Fruit fly (Drosophila melanogaster) whole organism, embryonic: ENCODE results near the gene galla-2.
A peak's percentile ranks its signal among the peaks of the same experiment; 100 is the strongest.

Experiments used
- ATbp ChIP-seq: fragments of 200-800 bp; sonication (Bioruptor generic); optimal IDR thresholded peaks from 2 replicates; lab custom pipeline; 2017; ENCODE audit warnings: missing biosample characterization, mild to moderate bottlenecking, missing genetic modification characterization, missing genetic modification reagents
- Ada2b ChIP-seq: fragments of 200-800 bp; sonication (Bioruptor generic); IDR thresholded peaks from 2 replicates; pipeline ENCODE4 v1.3.6; 2022; ENCODE audit warnings: missing biosample characterization, missing genetic modification characterization
- CG10147 ChIP-seq: fragments of 200-800 bp; sonication (Bioruptor generic); optimal IDR thresholded peaks from 2 replicates; lab custom pipeline; 2019; ENCODE audit warnings: missing biosample characterization, mild to moderate bottlenecking, missing genetic modification characterization, moderate library complexity
- CG10565 ChIP-seq: fragments of 200-800 bp; sonication (Bioruptor generic); optimal IDR thresholded peaks from 3 replicates; lab custom pipeline; 2016; ENCODE audit warnings: missing biosample characterization, mild to moderate bottlenecking, missing genetic modification characterization
- CG11398 ChIP-seq: fragments of 200-800 bp; sonication (Bioruptor generic); optimal IDR thresholded peaks from 2 replicates; lab custom pipeline; 2016; ENCODE audit warnings: missing biosample characterization, missing genetic modification characterization
- CG14710 ChIP-seq: fragments of 200-800 bp; sonication (Bioruptor generic); optimal IDR thresholded peaks from 3 replicates; lab custom pipeline; 2019; ENCODE audit warnings: missing biosample characterization, mild to moderate bottlenecking, missing genetic modification characterization, moderate library complexity
- CG15696 ChIP-seq: fragments of 200-800 bp; sonication (Bioruptor generic); optimal IDR thresholded peaks from 2 replicates; lab custom pipeline; 2019; ENCODE audit warnings: missing biosample characterization, mild to moderate bottlenecking, missing genetic modification characterization, moderate library complexity
- CG16779 ChIP-seq: fragments of 200-800 bp; sonication (Bioruptor generic); IDR thresholded peaks from 2 replicates; pipeline ENCODE4 v1.3.6; 2022; ENCODE audit warnings: missing biosample characterization, missing genetic modification characterization
- CG1792 ChIP-seq: fragments of 200-800 bp; sonication (Bioruptor generic); optimal IDR thresholded peaks from 2 replicates; lab custom pipeline; 2016; ENCODE audit warnings: missing biosample characterization, missing genetic modification characterization
- CG2129 ChIP-seq: fragments of 200-800 bp; sonication (Bioruptor generic); IDR thresholded peaks from 2 replicates; pipeline ENCODE4 v1.3.6; 2022; ENCODE audit warnings: missing biosample characterization, missing genetic modification characterization; ENCODE audit not compliant: partially characterized antibody
- CG2199 ChIP-seq: fragments of 200-800 bp; sonication (Bioruptor generic); IDR thresholded peaks from 3 replicates; pipeline ENCODE4 v1.3.6; 2022; ENCODE audit warnings: missing biosample characterization, missing genetic modification characterization
- CG32772 ChIP-seq: fragments of 200-800 bp; sonication (Bioruptor generic); IDR thresholded peaks from 2 replicates; pipeline ENCODE4 v1.3.6; 2022; ENCODE audit warnings: missing biosample characterization, missing genetic modification characterization
- CG6683 ChIP-seq: fragments of 200-800 bp; sonication (Bioruptor generic); optimal IDR thresholded peaks from 2 replicates; lab custom pipeline; 2017; ENCODE audit warnings: missing biosample characterization, mild to moderate bottlenecking, missing genetic modification characterization, missing genetic modification reagents
- CG6689 ChIP-seq: fragments of 200-800 bp; sonication (Bioruptor generic); IDR thresholded peaks from 2 replicates; pipeline ENCODE4 v1.3.6; 2022; ENCODE audit warnings: missing biosample characterization, missing genetic modification characterization
- CG7928 ChIP-seq: fragments of 200-800 bp; sonication (Bioruptor generic); optimal IDR thresholded peaks from 2 replicates; lab custom pipeline; 2017; ENCODE audit warnings: missing biosample characterization, mild to moderate bottlenecking, missing genetic modification characterization
- CG9609 ChIP-seq: fragments of 200-800 bp; sonication (Bioruptor generic); optimal IDR thresholded peaks from 3 replicates; lab custom pipeline; 2016; ENCODE audit warnings: missing biosample characterization, missing genetic modification characterization
- CHES-1-like ChIP-seq: fragments of 200-800 bp; sonication (Bioruptor generic); optimal IDR thresholded peaks from 2 replicates; lab custom pipeline; 2016; ENCODE audit warnings: missing biosample characterization, missing genetic modification characterization
- Dll ChIP-seq: fragments of 200-800 bp; sonication (Bioruptor generic); IDR thresholded peaks from 4 replicates; pipeline ENCODE4 v1.3.6; 2022; ENCODE audit warnings: missing biosample characterization, missing genetic modification characterization; ENCODE audit not compliant: partially characterized antibody
- Dref ChIP-seq: fragments of 200-800 bp; sonication (Bioruptor generic); IDR thresholded peaks from 2 replicates; pipeline ENCODE4 v1.3.6; 2022; ENCODE audit warnings: missing biosample characterization, missing genetic modification characterization
- Eip74EF ChIP-seq, 2 experiments: fragments of 200-800 bp in 1 of 2; fragments of >200 bp in 1 of 2; sonication (Bioruptor generic) in 1 of 2; optimal IDR thresholded peaks; 2 replicates each; lab custom pipeline; 2017 to 2019; ENCODE audit warnings: missing biosample characterization in 2 of 2, missing genetic modification characterization in 2 of 2, mild to moderate bottlenecking in 1 of 2, moderate library complexity in 1 of 2
- Ets65A ChIP-seq: fragments of 200-800 bp; sonication (Bioruptor generic); peaks from one replicate; lab custom pipeline; 2016; ENCODE audit warnings: missing biosample characterization, missing genetic modification characterization
- Hey ChIP-seq: fragments of 200-800 bp; sonication (Bioruptor generic); optimal IDR thresholded peaks from 3 replicates; lab custom pipeline; 2018; ENCODE audit warnings: missing biosample characterization, mild to moderate bottlenecking, missing genetic modification characterization
- Hmx ChIP-seq: fragments of 200-800 bp; sonication (Bioruptor generic); optimal IDR thresholded peaks from 2 replicates; lab custom pipeline; 2016; ENCODE audit warnings: missing biosample characterization, missing genetic modification characterization
- Myb ChIP-seq: fragments of 200-800 bp; sonication (Bioruptor generic); optimal IDR thresholded peaks from 2 replicates; lab custom pipeline; 2016; ENCODE audit warnings: missing biosample characterization, missing genetic modification characterization
- NK7.1 ChIP-seq: fragments of 200-800 bp; sonication (Bioruptor generic); optimal IDR thresholded peaks from 3 replicates; lab custom pipeline; 2016; ENCODE audit warnings: missing biosample characterization, missing genetic modification characterization
- Nf-YC ChIP-seq: fragments of 200-800 bp; optimal IDR thresholded peaks from 3 replicates; lab custom pipeline; 2019; ENCODE audit warnings: missing biosample characterization, mild to moderate bottlenecking, missing genetic modification characterization, moderate library complexity
- Optix ChIP-seq: fragments of 200-800 bp; sonication (Bioruptor generic); IDR thresholded peaks from 3 replicates; pipeline ENCODE4 v1.3.6; 2022; ENCODE audit warnings: missing biosample characterization, missing genetic modification characterization
- Sox102F ChIP-seq: fragments of 200-800 bp; sonication (Bioruptor generic); optimal IDR thresholded peaks from 2 replicates; lab custom pipeline; 2018; ENCODE audit warnings: missing biosample characterization, mild to moderate bottlenecking, missing genetic modification characterization, moderate library complexity
- Taf1 ChIP-seq: fragments of 200-800 bp; sonication (Bioruptor generic); IDR thresholded peaks from 2 replicates; pipeline ENCODE4 v1.3.6; 2022; ENCODE audit warnings: missing biosample characterization, missing genetic modification characterization
- abd-A ChIP-seq: fragments of 200-800 bp; sonication (Bioruptor generic); optimal IDR thresholded peaks from 3 replicates; lab custom pipeline; 2019; ENCODE audit warnings: missing biosample characterization, mild to moderate bottlenecking, missing genetic modification characterization, moderate library complexity
- az2 ChIP-seq: fragments of 200-800 bp; sonication (Bioruptor generic); optimal IDR thresholded peaks from 3 replicates; lab custom pipeline; 2016; ENCODE audit warnings: missing biosample characterization, missing genetic modification characterization
- br ChIP-seq: fragments of >200 bp; optimal IDR thresholded peaks from 2 replicates; lab custom pipeline; 2017
- caup ChIP-seq: fragments of 200-800 bp; sonication (Bioruptor generic); optimal IDR thresholded peaks from 3 replicates; lab custom pipeline; 2017; ENCODE audit warnings: missing biosample characterization, mild to moderate bottlenecking, missing genetic modification characterization, moderate library complexity; ENCODE audit not compliant: severe bottlenecking
- corto ChIP-seq: fragments of 200-800 bp; sonication (Bioruptor generic); optimal IDR thresholded peaks from 2 replicates; lab custom pipeline; 2016; ENCODE audit warnings: missing biosample characterization, mild to moderate bottlenecking, missing genetic modification characterization, moderate library complexity
- crc ChIP-seq: fragments of 200-800 bp; sonication (Bioruptor generic); optimal IDR thresholded peaks from 2 replicates; lab custom pipeline; 2016; ENCODE audit warnings: missing biosample characterization, missing genetic modification characterization
- dan ChIP-seq: fragments of 200-800 bp; sonication (Bioruptor generic); IDR thresholded peaks from 2 replicates; pipeline ENCODE4 v1.3.6; 2022; ENCODE audit warnings: missing biosample characterization, missing genetic modification characterization
- dpn ChIP-seq, 2 experiments: fragments of 200-800 bp; sonication (Bioruptor generic); optimal IDR thresholded peaks; 3 replicates each; lab custom pipeline; 2016; ENCODE audit warnings: missing biosample characterization in 2 of 2, missing genetic modification characterization in 2 of 2
- dysf ChIP-seq: fragments of 200-800 bp; sonication (Bioruptor generic); IDR thresholded peaks from 3 replicates; pipeline ENCODE4 v1.3.6; 2022; ENCODE audit warnings: missing biosample characterization, missing genetic modification characterization
- eyg ChIP-seq: fragments of 200-800 bp; sonication (Bioruptor generic); optimal IDR thresholded peaks from 3 replicates; lab custom pipeline; 2016; ENCODE audit warnings: missing biosample characterization, missing genetic modification characterization
- ftz-f1 ChIP-seq: fragments of 200-800 bp; sonication (Bioruptor generic); optimal IDR thresholded peaks from 2 replicates; lab custom pipeline; 2016; ENCODE audit warnings: missing biosample characterization, missing genetic modification characterization
- ind ChIP-seq: fragments of 200-800 bp; sonication (Bioruptor generic); optimal IDR thresholded peaks from 3 replicates; lab custom pipeline; 2016; ENCODE audit warnings: missing biosample characterization, missing genetic modification characterization
- nau ChIP-seq: fragments of 200-800 bp; sonication (Bioruptor generic); optimal IDR thresholded peaks from 3 replicates; lab custom pipeline; 2017; ENCODE audit warnings: missing biosample characterization, mild to moderate bottlenecking, missing genetic modification characterization, missing genetic modification reagents
- otp ChIP-seq: fragments of 200-800 bp; sonication (Bioruptor generic); IDR thresholded peaks from 3 replicates; pipeline ENCODE4, ENCODE4 v1.3.6; 2022; ENCODE audit warnings: missing biosample characterization, missing genetic modification characterization
- peb ChIP-seq: fragments of 200-800 bp; sonication (Bioruptor generic); IDR thresholded peaks from 2 replicates; pipeline ENCODE4 v1.3.6; 2022; ENCODE audit warnings: missing biosample characterization, missing genetic modification characterization
- psq ChIP-seq: fragments of 200-800 bp; sonication (Bioruptor generic); optimal IDR thresholded peaks from 2 replicates; lab custom pipeline; 2017; ENCODE audit warnings: missing biosample characterization, missing genetic modification characterization
- ro ChIP-seq: fragments of 200-800 bp; sonication (Bioruptor generic); IDR thresholded peaks from 2 replicates; pipeline ENCODE4 v1.3.6; 2022; ENCODE audit warnings: missing biosample characterization, missing genetic modification characterization
- sima ChIP-seq: fragments of 200-800 bp; sonication (Bioruptor generic); optimal IDR thresholded peaks from 2 replicates; lab custom pipeline; 2016; ENCODE audit warnings: missing biosample characterization, missing genetic modification characterization
- sna ChIP-seq: fragments of 200-800 bp; sonication (Bioruptor generic); IDR thresholded peaks from 2 replicates; pipeline ENCODE4 v1.3.6; 2022; ENCODE audit warnings: missing biosample characterization, missing genetic modification characterization; ENCODE audit not compliant: partially characterized antibody
- vfl ChIP-seq: fragments of 200-800 bp; sonication (Bioruptor generic); optimal IDR thresholded peaks from 2 replicates; lab custom pipeline; 2016; ENCODE audit warnings: missing biosample characterization, missing genetic modification characterization
- zfh2 ChIP-seq: fragments of 200-800 bp; sonication (Bioruptor generic); optimal IDR thresholded peaks from 2 replicates; lab custom pipeline; 2016; ENCODE audit warnings: missing biosample characterization, missing genetic modification characterization

The galla-2 gene

DNA sequence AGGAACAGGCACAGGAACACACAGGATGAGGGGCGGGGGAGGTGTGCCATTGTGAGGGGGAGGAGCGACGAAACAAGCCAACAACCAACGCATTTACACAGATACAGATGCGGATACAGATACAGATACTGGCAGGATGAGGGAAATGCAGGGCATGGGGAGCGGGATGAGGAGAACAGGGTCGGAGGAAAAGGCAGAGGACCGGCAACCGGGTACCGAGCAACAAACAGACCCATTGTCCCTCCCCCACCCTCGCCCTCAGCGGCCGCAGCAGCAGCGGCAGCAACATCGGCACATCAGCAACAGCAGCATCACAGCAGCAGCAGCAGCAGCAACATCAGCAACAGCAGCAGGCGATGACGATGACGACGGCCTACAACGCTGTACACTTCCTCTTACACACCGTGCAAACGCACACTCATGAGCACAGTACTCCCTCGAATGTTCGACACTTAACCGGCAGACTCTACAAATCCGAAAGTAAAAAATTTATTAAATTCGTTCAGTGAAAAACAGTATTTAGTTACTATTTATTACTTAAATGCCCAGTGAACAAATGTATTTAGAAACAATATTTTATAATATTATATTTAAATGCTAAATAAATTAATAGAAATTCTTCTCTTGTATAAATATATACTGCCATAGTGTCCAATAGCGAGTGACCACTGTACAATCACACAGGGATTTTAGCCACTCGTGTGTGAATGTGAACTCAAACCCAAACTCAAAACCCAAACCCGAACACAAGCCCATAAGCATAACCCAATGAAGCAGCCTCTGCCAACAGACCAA, 27.1 kb upstream of the galla-2 start (continued):
- TF ChIP-seq caup (peak; percentile 80), az2 (peak; percentile 78), CG10565 (GFP tag; lab: Kevin White, UChicago) (peak; percentile 31), CG15696 (peak; percentile 97), nau (GFP tag; lab: Kevin White, UChicago) (peak; percentile 63), CG16779 (GFP tag; lab: Robert Waterston, UW) (no peak), crc (no peak), Eip74EF (GFP tag; optimal IDR thresholded peaks at IDR 0.05; lab: Kevin White, UChicago) (peak in 1 of 2 experiments; percentile 80), Sox102F (peak; percentile 87), CG2199 (GFP tag; lab: Robert Waterston, UW) (no peak; the same call in 1 of the 3 replicates), Dll (GFP tag; lab: Robert Waterston, UW) (no peak), NK7.1 (GFP tag; lab: Kevin White, UChicago) (no peak), sima (no peak), Ets65A (no peak), CG14710 (peak; percentile 96), ro (GFP tag; lab: Robert Waterston, UW) (peak; percentile 88), CG9609 (GFP tag; lab: Kevin White, UChicago) (peak; percentile 32), ind (GFP tag; lab: Kevin White, UChicago) (peak; percentile 82), CG32772 (peak; percentile 86), corto (GFP tag; lab: Kevin White, UChicago) (peak; percentile 78), Myb (GFP tag; lab: Kevin White, UChicago) (no peak), abd-A (tag; lab: Kevin White, UChicago) (peak; percentile 32), CG7928 (GFP tag; lab: Kevin White, UChicago) (peak; percentile 35), CG6689 (GFP tag; lab: Robert Waterston, UW) (peak; percentile 92), vfl (no peak), CG10147 (GFP tag; lab: Kevin White, UChicago) (peak; percentile 85), psq (GFP tag; lab: Kevin White, UChicago) (peak; percentile 27), dpn (GFP tag; optimal IDR thresholded peaks at IDR 0.05; lab: Kevin White, UChicago) (peak in 1 of 2 experiments; percentile 84), Hmx (GFP tag; lab: Kevin White, UChicago) (no peak), otp (GFP tag; lab: Robert Waterston, UW) (peak; percentile 53; the same call in 1 of the 3 replicates), dysf (GFP tag; lab: Robert Waterston, UW) (peak; percentile 89), eyg (GFP tag; lab: Kevin White, UChicago) (no peak), ftz-f1 (GFP tag; lab: Kevin White, UChicago) (no peak), Nf-YC (tag; lab: Kevin White, UChicago) (peak; percentile 78), Dref (GFP tag; lab: Robert Waterston, UW) (0 out of 2 replicates have a peak, but pooled peaks have one; percentile 11), CHES-1-like (GFP tag; lab: Kevin White, UChicago) (no peak), Ada2b (GFP tag; lab: Robert Waterston, UW) (peak; percentile 83), zfh2 (no peak), CG1792 (GFP tag; lab: Kevin White, UChicago) (no peak), Taf1 (GFP tag; lab: Robert Waterston, UW) (peak; percentile 56), dan (GFP tag; lab: Robert Waterston, UW) (no peak), CG11398 (GFP tag; lab: Kevin White, UChicago) (no peak), CG2129 (GFP tag; lab: Robert Waterston, UW) (no peak), CG6683 (GFP tag; lab: Kevin White, UChicago) (peak; percentile 82), peb (GFP tag; lab: Robert Waterston, UW) (peak; percentile 60; the same call in 1 of the 2 replicates), Hey (tag; lab: Kevin White, UChicago) (peak; percentile 4), sna (GFP tag; lab: Robert Waterston, UW) (no peak), br (lab: Kevin White, UChicago) (no peak), ATbp (GFP tag; lab: Kevin White, UChicago) (peak; percentile 78), Optix (GFP tag; lab: Robert Waterston, UW) (peak; percentile 64; the same call in 2 of the 3 replicates)
